Worm (Caenorhabditis elegans): ENCODE measurements around the gene B0252.1.

B0252.1 gene

ce11 chrII:6883716-6884115 is 35.8 kb upstream of the B0252.1 start, which contains the start of gene pmp-1:
Gene pmp-1 (minus strand): TSS chrII:6883754.
- TF ChIP-seq sem-4 (tag; optimal IDR thresholded peaks at IDR 0.05) (no peak), C34F6.9 (tag; optimal IDR thresholded peaks at IDR 0.05) (no peak), fos-1 (tag; optimal IDR thresholded peaks at IDR 0.05) (peak; percentile 77), nhr-129 (tag; optimal IDR thresholded peaks at IDR 0.05) (no peak), unc-55 (GFP tag; optimal IDR thresholded peaks at IDR 0.05) (no peak), nhr-6 (tag; optimal IDR thresholded peaks at IDR 0.05) (no peak)

ce11 chrII:6884568-6884967 is 34.9 kb upstream of the B0252.1 start:
- TF ChIP-seq fos-1 (tag; optimal IDR thresholded peaks at IDR 0.05) (peak; percentile 24), Y55F3AM.14 (GFP tag; optimal IDR thresholded peaks at IDR 0.05) (no peak)

ce11 chrII:6887319-6888005 is 32.0 kb upstream of the B0252.1 start, which contains the start of gene pmp-2:
Gene pmp-2 (minus strand): TSS chrII:6887805.
- TF ChIP-seq ZK546.5 (tag; optimal IDR thresholded peaks at IDR 0.05) (no peak), nhr-129 (tag; optimal IDR thresholded peaks at IDR 0.05) (peak; percentile 5), fos-1 (tag; optimal IDR thresholded peaks at IDR 0.05) (peak; percentile 33), mab-5 (tag; optimal IDR thresholded peaks at IDR 0.05) (no peak)

ce11 chrII:6888211-6888610 is 31.3 kb upstream of the B0252.1 start:
- TF ChIP-seq unc-39 (tag; optimal IDR thresholded peaks at IDR 0.05): no peak
- peak; percentile 32 for TF ChIP-seq sem-4 (tag; optimal IDR thresholded peaks at IDR 0.05)
- TF ChIP-seq ama-1 (optimal IDR thresholded peaks at IDR 0.05): peak; percentile 63
- peak; percentile 16 for TF ChIP-seq C34F6.9 (tag; optimal IDR thresholded peaks at IDR 0.05)
- peak; percentile 18 for TF ChIP-seq unc-55 (GFP tag; optimal IDR thresholded peaks at IDR 0.05)
- TF ChIP-seq nhr-25 (tag; optimal IDR thresholded peaks at IDR 0.05): peak; percentile 25
- TF ChIP-seq gmeb-1 (tag; optimal IDR thresholded peaks at IDR 0.05): peak; percentile 62
- peak; percentile 36 for TF ChIP-seq sma-3 (GFP tag; optimal IDR thresholded peaks at IDR 0.05)
- TF ChIP-seq nhr-21 (tag; optimal IDR thresholded peaks at IDR 0.05): no peak
- TF ChIP-seq sma-9 (GFP tag; optimal IDR thresholded peaks at IDR 0.05): peak; percentile 49
- no peak for TF ChIP-seq sma-9 (tag; optimal IDR thresholded peaks at IDR 0.05)
- TF ChIP-seq F13H6.1 (tag; optimal IDR thresholded peaks at IDR 0.05): peak; percentile 35
- TF ChIP-seq aly-2 (tag; optimal IDR thresholded peaks at IDR 0.05): no peak
- TF ChIP-seq mab-5 (tag; optimal IDR thresholded peaks at IDR 0.05): peak; percentile 3
- TF ChIP-seq elt-3 (tag; optimal IDR thresholded peaks at IDR 0.05): no peak
- no peak for TF ChIP-seq ceh-82 (tag; optimal IDR thresholded peaks at IDR 0.05)
- TF ChIP-seq ztf-4 (tag; optimal IDR thresholded peaks at IDR 0.05): peak; percentile 89
- peak; percentile 79 for TF ChIP-seq crh-2 (tag; optimal IDR thresholded peaks at IDR 0.05)
- TF ChIP-seq ZK546.5 (tag; optimal IDR thresholded peaks at IDR 0.05): no peak
- no peak for TF ChIP-seq ztf-1 (GFP tag; conservative IDR thresholded peaks at IDR 0.05)
- TF ChIP-seq dmd-4 (tag; optimal IDR thresholded peaks at IDR 0.05): no peak
- TF ChIP-seq unc-62 (GFP tag; optimal IDR thresholded peaks at IDR 0.05): no peak
- TF ChIP-seq nhr-12 (tag; optimal IDR thresholded peaks at IDR 0.05): no peak
- TF ChIP-seq lsy-2 (tag; optimal IDR thresholded peaks at IDR 0.05): peak in 1 of 2 experiments; percentile 74
- peak; percentile 68 for TF ChIP-seq lin-13 (GFP tag; optimal IDR thresholded peaks at IDR 0.05)
- peak; percentile 36 for TF ChIP-seq nhr-129 (tag; optimal IDR thresholded peaks at IDR 0.05)
- no peak for TF ChIP-seq blmp-1 (tag; optimal IDR thresholded peaks at IDR 0.05; ENCODE audit: insufficient read depth)
- TF ChIP-seq fos-1 (tag; optimal IDR thresholded peaks at IDR 0.05): no peak
- TF ChIP-seq nhr-11 (tag; optimal IDR thresholded peaks at IDR 0.05): no peak
- no peak for TF ChIP-seq alr-1 (tag; optimal IDR thresholded peaks at IDR 0.05)
- TF ChIP-seq nhr-237 (tag; optimal IDR thresholded peaks at IDR 0.05): no peak
- peak; percentile 46 for TF ChIP-seq nhr-6 (tag; optimal IDR thresholded peaks at IDR 0.05)
- no peak for TF ChIP-seq zag-1 (tag; optimal IDR thresholded peaks at IDR 0.05)
- no peak for TF ChIP-seq R02D3.7 (tag; optimal IDR thresholded peaks at IDR 0.05)
- TF ChIP-seq mbf-1 (tag; optimal IDR thresholded peaks at IDR 0.05): no peak
- TF ChIP-seq nhr-10 (tag; optimal IDR thresholded peaks at IDR 0.05): no peak
- no peak for TF ChIP-seq lin-11 (tag; optimal IDR thresholded peaks at IDR 0.05)
- peak; percentile 42 for TF ChIP-seq Y55F3AM.14 (GFP tag; optimal IDR thresholded peaks at IDR 0.05)
